Worm (Caenorhabditis elegans) whole organism, L4/young adult: ENCODE data around the gene pde-4.

Experiments used
- W03F9.2 ChIP-seq: fragments of 150-350 bp; optimal IDR thresholded peaks from 2 replicates; lab custom pipeline; 2014; ENCODE audit warnings: missing biosample characterization, missing genetic modification characterization
- dao-5 ChIP-seq: sonication (generic microtip); optimal IDR thresholded peaks from 2 replicates; lab custom pipeline; 2016; ENCODE audit warnings: missing genotype, missing genetic modification characterization, moderate library complexity, missing compliant biosample characterization
- him-1 ChIP-seq: sonication (generic microtip); optimal IDR thresholded peaks from 2 replicates; lab custom pipeline; 2016; ENCODE audit warnings: missing genotype, missing genetic modification reagents, missing genetic modification characterization, missing compliant biosample characterization

- TF ChIP-seq him-1 (tag; lab: Kevin White, UChicago) (no peak), dao-5 (no peak), W03F9.2 (tag; lab: Kevin White, UChicago) (no peak)
These were observed 44.6 kb upstream of the pde-4 start for ce11 chrII:7695636-7696035.
